Worm (Caenorhabditis elegans): ENCODE measurements around the gene exc-7.

Gene exc-7

DNA sequence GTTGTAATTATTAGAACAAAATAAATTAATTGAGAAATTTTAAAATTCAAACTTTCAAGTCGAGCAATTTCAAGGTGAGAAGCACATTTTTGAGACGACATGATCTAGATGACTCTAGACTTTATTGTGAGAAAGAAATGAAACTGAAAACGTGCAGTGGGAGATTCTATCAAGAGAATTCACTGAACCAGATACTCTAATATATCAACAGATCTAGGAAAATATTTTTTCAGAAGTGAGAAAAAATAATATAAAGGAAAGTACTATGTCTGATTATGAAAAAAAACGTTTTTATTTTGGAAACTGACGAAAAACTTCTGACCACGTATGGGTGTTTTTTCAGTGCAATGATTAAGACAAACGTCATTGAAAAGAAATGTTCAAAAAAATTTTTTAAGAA is 35.0 kb upstream of the exc-7 start, which contains the start of gene sra-3:
TSS of gene sra-3 (minus strand) at position 101 of the 400 bp plus-strand sequence.
- TF ChIP-seq dox-1 (GFP tag; IDR thresholded peaks at IDR 0.05), result no peak
- TF ChIP-seq efl-1 (GFP tag; optimal IDR thresholded peaks at IDR 0.05), result no peak
- no peak for TF ChIP-seq Y53F4B.3 (GFP tag; IDR thresholded peaks at IDR 0.05)

DNA sequence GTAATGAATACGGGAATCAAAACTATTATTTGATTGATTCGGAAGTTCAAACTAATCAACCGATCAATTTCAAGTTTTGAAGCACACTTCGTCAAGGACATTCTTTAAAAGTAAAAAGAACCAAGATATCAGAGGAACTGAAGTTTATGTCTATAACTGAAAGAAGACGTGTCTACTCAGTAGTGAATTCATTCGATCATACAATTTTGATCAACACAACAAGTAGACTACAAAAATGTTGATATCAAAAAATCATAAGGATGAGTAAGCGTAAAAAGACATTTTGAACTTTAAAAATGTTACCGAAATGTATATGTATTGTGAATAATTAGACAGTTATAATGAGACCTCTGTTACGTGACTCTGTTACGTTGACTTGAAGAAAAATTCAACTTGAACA is 33.0 kb upstream of the exc-7 start, which contains the start of gene sra-4:
TSS of gene sra-4 (minus strand) at position 101 of the 400 bp plus-strand sequence.
- TF ChIP-seq Y95B8A.8 (GFP tag; IDR thresholded peaks at IDR 0.05) (no peak), bed-2 (GFP tag; IDR thresholded peaks at IDR 0.05) (no peak), attf-5 (GFP tag; optimal IDR thresholded peaks at IDR 0.05) (no peak), T26A5.8 (tag; optimal IDR thresholded peaks at IDR 0.05) (no peak), ekl-4 (GFP tag; IDR thresholded peaks at IDR 0.05) (no peak), Y79H2A.3 (GFP tag; conservative IDR thresholded peaks at IDR 0.05) (no peak), ztf-22 (GFP tag; optimal IDR thresholded peaks at IDR 0.05) (no peak), F55B11.4 (tag; optimal IDR thresholded peaks at IDR 0.05; ENCODE audit: borderline replicate concordance, insufficient read depth) (no peak), sea-2 (GFP tag; IDR thresholded peaks at IDR 0.05) (no peak), dox-1 (GFP tag; IDR thresholded peaks at IDR 0.05) (no peak), rpc-1 (optimal IDR thresholded peaks at IDR 0.05) (no peak), rpc-1 (tag; optimal IDR thresholded peaks at IDR 0.05) (no peak), tlf-1 (GFP tag; optimal IDR thresholded peaks at IDR 0.05) (no peak), Y53F4B.3 (GFP tag; IDR thresholded peaks at IDR 0.05) (no peak), nhr-80 (tag; optimal IDR thresholded peaks at IDR 0.05) (no peak), ceh-100 (GFP tag; IDR thresholded peaks at IDR 0.05) (no peak), attf-6 (GFP tag; IDR thresholded peaks at IDR 0.05) (no peak), ceh-58 (GFP tag; IDR thresholded peaks at IDR 0.05) (no peak), nhr-27 (tag; optimal IDR thresholded peaks at IDR 0.05) (no peak), dpff-1 (tag; optimal IDR thresholded peaks at IDR 0.05) (no peak)

DNA sequence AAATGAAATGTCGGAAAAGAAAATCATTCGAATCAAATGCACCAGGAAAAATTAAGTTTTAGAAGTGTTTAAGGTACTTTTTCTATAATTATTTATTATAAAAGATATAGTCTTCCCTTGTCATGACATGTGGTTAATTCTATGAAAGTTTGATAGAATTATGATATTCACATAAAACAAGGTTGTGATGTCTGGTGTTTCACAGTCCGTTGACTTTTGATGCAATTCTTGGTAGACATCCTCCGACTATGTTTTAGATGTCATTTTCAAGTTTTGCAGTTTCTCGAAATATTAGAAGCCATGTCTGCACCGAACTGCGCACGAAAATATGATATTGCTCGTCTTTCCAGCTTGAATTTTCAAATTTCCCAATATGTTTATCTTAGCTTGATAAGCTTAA is 31.4 kb upstream of the exc-7 start, which contains the start of gene sra-7:
TSS of gene sra-7 (plus strand) at position 301 of the 400 bp plus-strand sequence.
- no peak for TF ChIP-seq ceh-40 (GFP tag; IDR thresholded peaks at IDR 0.05)
- TF ChIP-seq F39B2.1 (GFP tag; IDR thresholded peaks at IDR 0.05), result no peak
- no peak for TF ChIP-seq let-526 (GFP tag; IDR thresholded peaks at IDR 0.05)
- no peak for TF ChIP-seq bed-2 (GFP tag; IDR thresholded peaks at IDR 0.05)
- no peak for TF ChIP-seq snpc-3.4 (tag; optimal IDR thresholded peaks at IDR 0.05)
- no peak for TF ChIP-seq cebp-2 (GFP tag; IDR thresholded peaks at IDR 0.05)
- no peak for TF ChIP-seq madf-6 (GFP tag; IDR thresholded peaks at IDR 0.05)
- TF ChIP-seq atf-7 (tag; optimal IDR thresholded peaks at IDR 0.05), result no peak
- TF ChIP-seq F10E7.11 (tag; optimal IDR thresholded peaks at IDR 0.05), result no peak

DNA sequence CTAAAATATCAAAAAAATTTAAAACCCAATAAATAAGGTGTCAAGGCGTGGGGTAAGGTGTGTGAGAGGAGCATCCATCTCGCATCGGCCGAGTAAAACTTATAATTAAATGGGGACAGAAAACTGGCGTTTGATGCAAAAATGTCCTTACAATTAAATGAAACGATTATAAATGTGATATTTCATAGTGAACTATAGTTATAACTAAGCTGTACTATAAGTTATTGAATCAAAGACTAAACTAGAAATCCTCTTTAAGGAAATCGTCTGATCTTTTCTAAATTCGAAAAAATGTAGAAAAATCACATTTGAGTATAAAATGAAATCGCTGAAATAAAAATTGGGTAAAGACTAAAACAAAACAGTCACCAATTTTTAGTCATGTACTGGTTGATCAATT is 25.1 kb upstream of the exc-7 start, which contains the start of gene sra-6:
TSS of gene sra-6 (minus strand) at position 101 of the 400 bp plus-strand sequence.
- TF ChIP-seq ekl-4 (GFP tag; IDR thresholded peaks at IDR 0.05), result no peak
- no peak for TF ChIP-seq K11D2.4 (GFP tag; IDR thresholded peaks at IDR 0.05)
- no peak for TF ChIP-seq ceh-79 (tag; optimal IDR thresholded peaks at IDR 0.05)
- TF ChIP-seq ceh-58 (GFP tag; IDR thresholded peaks at IDR 0.05), result no peak
- no peak for TF ChIP-seq ama-1 (optimal IDR thresholded peaks at IDR 0.05)
- no peak for TF ChIP-seq ama-1 (GFP tag; optimal IDR thresholded peaks at IDR 0.05)
- no peak for TF ChIP-seq Y53G8AR.9 (GFP tag; conservative IDR thresholded peaks at IDR 0.05)

DNA sequence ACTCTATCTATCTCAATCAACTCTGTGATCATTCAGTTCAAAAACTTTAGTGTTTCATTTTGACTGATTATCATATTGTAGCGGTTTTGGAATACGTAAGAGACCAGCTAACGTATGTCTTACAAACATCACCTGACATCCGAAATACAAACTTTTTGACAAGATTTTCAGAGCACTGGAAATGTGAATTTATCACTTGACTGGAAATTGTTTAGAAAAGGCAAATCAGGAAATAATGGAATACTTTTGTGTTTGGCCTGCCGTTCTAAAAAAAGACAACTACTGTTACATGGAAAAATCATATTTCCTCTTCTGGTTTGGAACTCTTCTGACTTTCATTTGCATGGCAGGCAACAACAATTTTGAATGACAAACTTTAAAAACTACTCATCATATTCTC is 24.2 kb upstream of the exc-7 start, which contains the start of gene F35H8.12:
TSS of gene F35H8.12 (plus strand) at position 301 of the 400 bp plus-strand sequence.
- no peak for TF ChIP-seq ztf-3 (GFP tag; optimal IDR thresholded peaks at IDR 0.05)
- TF ChIP-seq B0261.1 (tag; optimal IDR thresholded peaks at IDR 0.05), result no peak
- TF ChIP-seq sea-2 (GFP tag; IDR thresholded peaks at IDR 0.05), result no peak
- no peak for TF ChIP-seq Y67H2A.10 (GFP tag; conservative IDR thresholded peaks at IDR 0.05)
- TF ChIP-seq lin-40 (tag; optimal IDR thresholded peaks at IDR 0.05), result no peak
- no peak for TF ChIP-seq ZK185.1 (tag; optimal IDR thresholded peaks at IDR 0.05; ENCODE audit: poor library complexity, severe bottlenecking)
- TF ChIP-seq ztf-22 (GFP tag; optimal IDR thresholded peaks at IDR 0.05), result no peak
